Worm (Caenorhabditis elegans) whole organism, young adult: ENCODE results near the gene F15H10.12.

Experiments
- B0261.1 ChIP-seq: sonication (generic microtip); optimal IDR thresholded peaks from 2 replicates; lab custom pipeline; 2016; ENCODE audit warnings: mild to moderate bottlenecking, missing genetic modification characterization, moderate library complexity, missing compliant biosample characterization
- C17E4.6 ChIP-seq: fragments of 200-800 bp; sonication (Bioruptor generic); IDR thresholded peaks from 2 replicates; pipeline ENCODE4 v1.3.6; 2022; ENCODE audit warnings: missing genetic modification reagents, missing genetic modification characterization, missing compliant biosample characterization
- D2030.7 ChIP-seq: fragments of 200-800 bp; sonication (Bioruptor generic); IDR thresholded peaks from 2 replicates; pipeline ENCODE4 v1.3.6; 2022; ENCODE audit warnings: missing genetic modification reagents, missing genetic modification characterization, missing compliant biosample characterization
- F22D6.2 ChIP-seq: sonication (generic microtip); optimal IDR thresholded peaks from 2 replicates; lab custom pipeline; 2016; ENCODE audit warnings: mild to moderate bottlenecking, missing genetic modification characterization, missing compliant biosample characterization
- F23B12.7 ChIP-seq: sonication (generic microtip); optimal IDR thresholded peaks from 2 replicates; lab custom pipeline; 2017; ENCODE audit warnings: missing genetic modification characterization, mild to moderate bottlenecking, missing compliant biosample characterization, antibody characterized with exemption, moderate library complexity; ENCODE audit not compliant: insufficient read depth
- F39B2.1 ChIP-seq: fragments of 200-800 bp; sonication (Bioruptor generic); IDR thresholded peaks from 2 replicates; pipeline ENCODE4 v1.3.6; 2022; ENCODE audit warnings: missing genetic modification reagents, missing genetic modification characterization, missing compliant biosample characterization
- F57A8.1 ChIP-seq: fragments of 200-800 bp; sonication (Bioruptor generic); optimal IDR thresholded peaks from 2 replicates; lab custom pipeline; 2018; ENCODE audit warnings: mild to moderate bottlenecking, missing genetic modification characterization, moderate library complexity, missing compliant biosample characterization
- T07F8.4 ChIP-seq: sonication (generic microtip); optimal IDR thresholded peaks from 2 replicates; lab custom pipeline; 2016; ENCODE audit warnings: mild to moderate bottlenecking, missing genetic modification characterization, moderate library complexity, missing compliant biosample characterization
- Y56A3A.18 ChIP-seq: fragments of 200-800 bp; sonication (Bioruptor generic); IDR thresholded peaks from 2 replicates; pipeline ENCODE4 v1.3.6; 2022; ENCODE audit warnings: missing genetic modification reagents, missing genetic modification characterization, missing compliant biosample characterization
- Y79H2A.3 ChIP-seq: fragments of 200-800 bp; sonication (Bioruptor generic); conservative IDR thresholded peaks from 2 replicates; pipeline ENCODE4 v1.3.6; 2022; ENCODE audit warnings: missing genetic modification reagents, missing genetic modification characterization, missing compliant biosample characterization
- Y95B8A.8 ChIP-seq: fragments of 200-800 bp; sonication (Bioruptor generic); IDR thresholded peaks from 2 replicates; pipeline ENCODE4 v1.3.6; 2022; ENCODE audit warnings: missing genetic modification reagents, missing genetic modification characterization, missing compliant biosample characterization
- attf-3 ChIP-seq: fragments of 200-800 bp; sonication (Bioruptor generic); conservative IDR thresholded peaks from 2 replicates; pipeline ENCODE4 v1.3.6; 2022; ENCODE audit warnings: missing genetic modification reagents, missing genetic modification characterization, missing compliant biosample characterization
- bed-2 ChIP-seq: fragments of 200-800 bp; sonication (Bioruptor generic); IDR thresholded peaks from 2 replicates; pipeline ENCODE4 v1.3.6; 2022; ENCODE audit warnings: missing genetic modification reagents, missing genetic modification characterization, missing compliant biosample characterization
- ccch-3 ChIP-seq: fragments of 200-800 bp; sonication (Bioruptor generic); optimal IDR thresholded peaks from 2 replicates; lab custom pipeline; 2018; ENCODE audit warnings: mild to moderate bottlenecking, missing genetic modification characterization, missing compliant biosample characterization
- ceh-27 ChIP-seq: fragments of 200-800 bp; sonication (Bioruptor generic); optimal IDR thresholded peaks from 2 replicates; lab custom pipeline; 2018; ENCODE audit warnings: mild to moderate bottlenecking, missing genetic modification characterization, moderate library complexity, missing compliant biosample characterization
- ceh-79 ChIP-seq: sonication (generic microtip); optimal IDR thresholded peaks from 2 replicates; lab custom pipeline; 2017; ENCODE audit warnings: mild to moderate bottlenecking, missing genetic modification characterization, missing compliant biosample characterization
- efl-1 ChIP-seq: fragments of 150-350 bp; optimal IDR thresholded peaks from 2 replicates; lab custom pipeline; 2014; ENCODE audit warnings: missing biosample characterization, missing genetic modification reagents, missing genetic modification characterization
- him-1 ChIP-seq: sonication (generic microtip); optimal IDR thresholded peaks from 2 replicates; lab custom pipeline; 2016; ENCODE audit warnings: missing genotype, missing genetic modification reagents, missing genetic modification characterization, missing compliant biosample characterization
- hlh-12 ChIP-seq: sonication (generic microtip); optimal IDR thresholded peaks from 2 replicates; lab custom pipeline; 2016; ENCODE audit warnings: missing genetic modification characterization, missing compliant biosample characterization
- hmg-1.2 ChIP-seq: fragments of 200-800 bp; sonication (Bioruptor generic); IDR thresholded peaks from 2 replicates; pipeline ENCODE4 v1.3.6; 2022; ENCODE audit warnings: missing genetic modification reagents, missing genetic modification characterization, missing compliant biosample characterization
- hrde-1 ChIP-seq: sonication (generic microtip); optimal IDR thresholded peaks from 2 replicates; lab custom pipeline; 2016; ENCODE audit warnings: missing genetic modification characterization, mild to moderate bottlenecking, missing compliant biosample characterization, moderate library complexity, missing genotype, missing genetic modification reagents, borderline replicate concordance
- lin-35 ChIP-seq, 3 experiments: fragments of 150-350 bp in 2 of 3; sonication (generic microtip) in 1 of 3; optimal IDR thresholded peaks; 2 replicates each; lab custom pipeline; 2014 to 2018; ENCODE audit warnings: missing biosample characterization in 3 of 3, missing genetic modification characterization in 3 of 3, missing genetic modification reagents in 3 of 3
- lin-54 ChIP-seq: fragments of 200-800 bp; sonication (Bioruptor generic); optimal IDR thresholded peaks from 2 replicates; lab custom pipeline; 2018; ENCODE audit warnings: mild to moderate bottlenecking, missing genetic modification characterization, missing compliant biosample characterization
- madf-8 ChIP-seq: fragments of 200-800 bp; sonication (Bioruptor generic); conservative IDR thresholded peaks from 2 replicates; pipeline ENCODE4 v1.3.6; 2022; ENCODE audit warnings: missing genetic modification reagents, missing genetic modification characterization, missing compliant biosample characterization
- mcd-1 ChIP-seq: fragments of 200-800 bp; sonication (Bioruptor generic); IDR thresholded peaks from 2 replicates; pipeline ENCODE4 v1.3.6; 2022; ENCODE audit warnings: missing genetic modification reagents, missing genetic modification characterization, missing compliant biosample characterization
- mel-28 ChIP-seq: sonication (generic microtip); optimal IDR thresholded peaks from 2 replicates; lab custom pipeline; 2016; ENCODE audit warnings: borderline replicate concordance, mild to moderate bottlenecking, missing genetic modification characterization, missing compliant biosample characterization
- mes-4 ChIP-seq: sonication (generic microtip); optimal IDR thresholded peaks from 2 replicates; lab custom pipeline; 2016; ENCODE audit warnings: missing genotype, missing genetic modification characterization, missing compliant biosample characterization
- nfya-1 ChIP-seq: sonication (generic microtip); optimal IDR thresholded peaks from 2 replicates; lab custom pipeline; 2017; ENCODE audit warnings: antibody characterized with exemption, missing compliant biosample characterization, missing genetic modification characterization, borderline replicate concordance; ENCODE audit not compliant: insufficient read depth
- nfya-2 ChIP-seq: fragments of 200-800 bp; sonication (Bioruptor generic); IDR thresholded peaks from 2 replicates; pipeline ENCODE4 v1.3.6; 2022; ENCODE audit warnings: missing genetic modification reagents, missing genetic modification characterization, missing compliant biosample characterization
- nfyb-1 ChIP-seq: fragments of 200-800 bp; sonication (Bioruptor generic); IDR thresholded peaks from 2 replicates; pipeline ENCODE4 v1.3.6; 2022; ENCODE audit warnings: missing genetic modification reagents, missing genetic modification characterization, missing compliant biosample characterization
- nhr-90 ChIP-seq: sonication (generic microtip); optimal IDR thresholded peaks from 2 replicates; lab custom pipeline; 2016; ENCODE audit warnings: missing genotype, mild to moderate bottlenecking, missing genetic modification characterization, missing compliant biosample characterization
- pbrm-1 ChIP-seq: fragments of 200-800 bp; sonication (Bioruptor generic); IDR thresholded peaks from 2 replicates; pipeline ENCODE4 v1.3.6; 2022; ENCODE audit warnings: missing genetic modification reagents, missing genetic modification characterization, missing compliant biosample characterization
- rcor-1 ChIP-seq: fragments of 200-800 bp; sonication (Bioruptor generic); IDR thresholded peaks from 2 replicates; pipeline ENCODE4 v1.3.6; 2022; ENCODE audit warnings: missing genetic modification reagents, missing genetic modification characterization, missing compliant biosample characterization
- sea-2 ChIP-seq: fragments of 200-800 bp; sonication (Bioruptor generic); IDR thresholded peaks from 2 replicates; pipeline ENCODE4 v1.3.6; 2022; ENCODE audit warnings: missing genetic modification characterization, missing compliant biosample characterization
- snpc-1.3 ChIP-seq: sonication (generic microtip); optimal IDR thresholded peaks from 2 replicates; lab custom pipeline; 2017; ENCODE audit warnings: missing genetic modification characterization, mild to moderate bottlenecking, missing compliant biosample characterization, antibody characterized with exemption, moderate library complexity, missing genotype, missing genetic modification reagents; ENCODE audit not compliant: insufficient read depth
- tlf-1 ChIP-seq: fragments of 200-800 bp; sonication (Bioruptor generic); optimal IDR thresholded peaks from 2 replicates; lab custom pipeline; 2018; ENCODE audit warnings: mild to moderate bottlenecking, missing genetic modification characterization, missing compliant biosample characterization
- xnd-1 ChIP-seq: sonication (generic microtip); optimal IDR thresholded peaks from 2 replicates; lab custom pipeline; 2016; ENCODE audit warnings: missing genotype, missing genetic modification reagents, missing genetic modification characterization, missing compliant biosample characterization
- ztf-25 ChIP-seq: fragments of 200-800 bp; sonication (Bioruptor generic); IDR thresholded peaks from 2 replicates; pipeline ENCODE4 v1.3.6; 2022; ENCODE audit warnings: missing genetic modification reagents, missing genetic modification characterization, missing compliant biosample characterization
- ztf-6 ChIP-seq: fragments of 200-800 bp; sonication (Bioruptor generic); IDR thresholded peaks from 2 replicates; pipeline ENCODE4 v1.3.6; 2022; ENCODE audit warnings: missing genetic modification reagents, missing genetic modification characterization, missing compliant biosample characterization

The F15H10.12 gene

DNA sequence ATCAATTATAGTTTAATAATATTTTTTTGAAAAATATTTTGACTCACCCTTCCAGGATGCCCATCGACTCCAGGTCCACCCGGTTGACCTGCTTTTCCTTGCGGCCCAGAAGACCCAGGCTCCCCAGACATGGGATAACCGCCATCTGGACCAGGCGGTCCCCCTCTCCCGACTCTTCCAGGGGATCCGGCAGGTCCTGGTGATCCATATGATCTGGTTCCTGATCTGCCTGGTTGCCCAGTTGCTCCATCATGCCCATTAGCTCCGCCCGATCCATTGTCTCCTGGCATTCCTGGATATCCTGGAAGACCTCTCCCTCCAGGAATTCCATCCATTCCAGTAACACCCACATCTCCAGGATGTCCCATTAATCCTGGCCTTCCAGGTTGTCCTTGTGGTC lies 16.2 kb downstream of the F15H10.12 start:
- no peak for TF ChIP-seq ceh-79
- no peak for TF ChIP-seq attf-3
- TF ChIP-seq sea-2 (GFP tag; lab: Robert Waterston, UW): no peak
- TF ChIP-seq ztf-6 (GFP tag; lab: Robert Waterston, UW): no peak
- no peak for TF ChIP-seq B0261.1
- no peak for TF ChIP-seq D2030.7 (GFP tag; lab: Robert Waterston, UW)
- TF ChIP-seq F23B12.7 (tag; lab: Kevin White, UChicago): no peak
- no peak for TF ChIP-seq ccch-3 (GFP tag; lab: Kevin White, UChicago)
- no peak for TF ChIP-seq snpc-1.3
- no peak for TF ChIP-seq nhr-90

DNA sequence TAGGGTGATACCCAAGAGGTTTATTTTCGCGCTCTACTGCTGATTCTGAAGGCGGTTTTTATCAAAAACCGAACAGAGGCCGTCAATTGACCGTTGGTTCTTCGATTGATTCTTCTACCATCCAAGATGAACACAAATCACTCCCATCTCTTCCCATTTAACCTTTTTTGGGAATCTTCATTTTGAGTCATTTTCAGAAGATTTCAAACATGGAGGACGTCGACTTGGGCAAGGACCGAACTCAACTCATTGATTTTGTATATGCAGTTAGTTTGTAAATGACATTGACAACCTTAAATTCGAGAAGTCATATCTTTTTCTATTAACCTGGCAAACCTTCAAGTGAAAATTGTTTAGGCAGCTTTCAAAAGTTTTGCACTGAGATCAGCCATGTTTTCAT lies 21.6 kb downstream of the F15H10.12 start, which contains the start of gene AC3.5:
Gene AC3.5 (plus strand): TSS at position 210 of the 400 bp plus-strand sequence.
- TF ChIP-seq Y56A3A.18 (GFP tag; lab: Robert Waterston, UW): no peak
- TF ChIP-seq hmg-1.2 (GFP tag; lab: Robert Waterston, UW): no peak
- TF ChIP-seq xnd-1 (tag; lab: Kevin White, UChicago): no peak
- no peak for TF ChIP-seq lin-54 (GFP tag; lab: Kevin White, UChicago)
- no peak for TF ChIP-seq nfya-2 (GFP tag; lab: Robert Waterston, UW)
- TF ChIP-seq T07F8.4 (tag; lab: Kevin White, UChicago): no peak
- TF ChIP-seq mcd-1: no peak
- no peak for TF ChIP-seq lin-35 (GFP tag; optimal IDR thresholded peaks at IDR 0.05; lab: Kevin White, UChicago)
- no peak for TF ChIP-seq Y79H2A.3 (GFP tag; lab: Robert Waterston, UW)
- no peak for TF ChIP-seq hrde-1 (tag; lab: Kevin White, UChicago)
- no peak for TF ChIP-seq efl-1
- no peak for TF ChIP-seq attf-3
- TF ChIP-seq rcor-1 (GFP tag; lab: Robert Waterston, UW): no peak
- TF ChIP-seq nfyb-1 (GFP tag; lab: Robert Waterston, UW): no peak
- no peak for TF ChIP-seq bed-2 (GFP tag; lab: Robert Waterston, UW)
- no peak for TF ChIP-seq nfya-1 (tag; lab: Kevin White, UChicago)
- no peak for TF ChIP-seq madf-8
- TF ChIP-seq Y95B8A.8 (GFP tag; lab: Robert Waterston, UW): no peak
- TF ChIP-seq ztf-25: no peak
- TF ChIP-seq, all 124 proteins: peak for 0

DNA sequence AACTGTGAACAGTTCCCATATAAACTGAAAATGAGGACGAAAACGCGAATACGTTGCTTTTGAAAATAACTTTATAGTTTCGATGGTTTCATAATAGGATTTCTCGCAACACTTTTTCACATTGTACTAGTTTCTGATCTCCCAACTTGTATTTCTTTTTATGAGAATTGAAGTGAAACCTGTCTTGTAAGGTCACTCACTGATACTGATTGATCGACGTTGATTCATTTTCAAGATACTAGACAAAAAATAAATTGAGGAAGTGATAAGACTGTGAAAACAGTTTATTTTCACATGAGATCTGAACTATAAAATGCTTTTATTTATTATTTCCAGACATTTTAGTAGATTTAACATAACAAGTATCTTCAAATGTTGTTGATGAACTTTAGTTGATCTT lies 22.5 kb downstream of the F15H10.12 start:
- TF ChIP-seq him-1: no peak

DNA sequence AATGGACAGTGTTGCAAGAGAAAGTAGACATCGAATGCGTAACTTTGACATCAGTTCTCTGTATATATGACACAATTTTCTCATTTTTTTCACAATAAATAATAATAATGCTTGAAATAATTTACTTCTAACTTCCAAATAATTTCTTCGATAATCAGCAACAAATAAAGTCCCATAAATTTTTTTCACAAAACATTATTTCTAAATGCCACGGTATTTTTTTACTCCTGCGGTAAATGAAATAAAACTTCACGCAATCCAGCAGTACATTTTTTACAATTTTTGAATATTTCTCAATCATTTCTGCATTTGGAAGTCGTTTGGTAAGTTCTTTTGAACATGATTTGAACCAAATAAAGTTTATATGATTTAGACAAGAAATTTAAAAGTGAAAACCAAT lies 25.9 kb downstream of the F15H10.12 start, which contains the start of gene spe-10:
Gene spe-10 (plus strand): TSS at position 301 of the 400 bp plus-strand sequence.
- no peak for TF ChIP-seq F57A8.1
- TF ChIP-seq pbrm-1: no peak
- TF ChIP-seq C17E4.6 (GFP tag; lab: Robert Waterston, UW): no peak
- TF ChIP-seq hlh-12 (tag; lab: Kevin White, UChicago): no peak
- TF ChIP-seq mes-4 (tag; lab: Kevin White, UChicago): no peak
- TF ChIP-seq attf-3: no peak
- TF ChIP-seq lin-54 (GFP tag; lab: Kevin White, UChicago): no peak
- TF ChIP-seq tlf-1 (GFP tag; lab: Kevin White, UChicago): no peak
- no peak for TF ChIP-seq F22D6.2 (tag; lab: Kevin White, UChicago)
- no peak for TF ChIP-seq mel-28 (tag; lab: Kevin White, UChicago)
- no peak for TF ChIP-seq F39B2.1 (GFP tag; lab: Robert Waterston, UW)
- TF ChIP-seq ceh-27: no peak
- TF ChIP-seq F23B12.7 (tag; lab: Kevin White, UChicago): no peak
